Worm (Caenorhabditis elegans): Measurements from ENCODE around the gene F55G11.2.

ce11 chrIV:12969141-12969540 lies at the start of gene F55G11.2:
- TF ChIP-seq lin-39 (tag; optimal IDR thresholded peaks at IDR 0.05) (no peak), unc-62 (GFP tag; optimal IDR thresholded peaks at IDR 0.05) (no peak)

Measured in whole organism, L1 larva.